Worm (Caenorhabditis elegans): ENCODE measurements around the gene B0547.2.

Gene B0547.2

ce11 chrIV:5682547-5683234, 36.9 kb downstream of the B0547.2 start, which contains the start of the genes C55C3.7 and C55C3.6:
C55C3.7 (minus strand) TSS chrIV:5682647.
C55C3.6 (plus strand) TSS chrIV:5683184.
- TF ChIP-seq ceh-39 (tag; optimal IDR thresholded peaks at IDR 0.05) (no peak), elt-3 (tag; optimal IDR thresholded peaks at IDR 0.05) (no peak)

ce11 chrIV:5685014-5685413, 39.2 kb downstream of the B0547.2 start, which contains the start of gene C55C3.3:
C55C3.3 (plus strand) TSS chrIV:5685287.
- TF ChIP-seq mab-5 (tag; optimal IDR thresholded peaks at IDR 0.05): no peak
- no peak for TF ChIP-seq M03D4.4 (tag; optimal IDR thresholded peaks at IDR 0.05)

DNA sequence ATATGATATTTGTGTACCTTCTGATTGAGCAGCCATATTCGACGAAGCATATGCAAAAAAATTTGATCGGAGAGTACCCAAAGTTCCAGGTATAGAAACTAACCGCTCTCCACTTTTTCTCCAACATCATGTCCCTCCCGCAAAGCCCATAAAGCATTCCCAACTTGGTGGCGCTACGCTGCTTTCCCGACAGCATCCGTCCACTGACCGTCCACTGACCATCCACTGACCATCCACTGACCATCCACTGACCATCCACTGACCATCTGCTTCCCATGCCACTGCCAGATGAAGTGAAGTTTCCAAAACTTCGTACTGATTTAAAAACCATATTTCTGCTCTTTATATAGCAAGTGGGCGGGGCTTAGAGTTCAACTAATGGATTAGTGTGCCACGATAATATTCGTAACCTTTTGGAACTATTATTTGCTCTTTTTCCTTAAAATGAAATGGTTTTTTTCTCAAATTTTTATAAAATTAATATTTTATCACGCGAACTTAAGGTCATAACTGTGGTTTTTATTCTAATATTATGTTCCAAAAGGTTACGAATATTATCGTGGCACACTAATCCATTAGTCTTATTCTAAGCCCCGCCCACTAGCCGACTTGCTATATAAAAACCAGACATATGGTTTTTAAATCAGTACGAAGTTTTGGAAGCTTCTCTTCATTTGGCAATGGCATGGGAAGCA, 44.7 kb downstream of the B0547.2 start, which contains the start of gene C55C3.8:
C55C3.8 (plus strand) TSS at position 645 of the 695 bp plus-strand sequence.
- TF ChIP-seq nhr-12 (tag; optimal IDR thresholded peaks at IDR 0.05): no peak
- TF ChIP-seq unc-120 (tag; optimal IDR thresholded peaks at IDR 0.05; ENCODE audit: poor library complexity, severe bottlenecking): no peak
- no peak for TF ChIP-seq flh-1 (GFP tag; optimal IDR thresholded peaks at IDR 0.05)
- no peak for TF ChIP-seq mep-1 (tag; optimal IDR thresholded peaks at IDR 0.05)
- TF ChIP-seq ceh-43 (GFP tag; optimal IDR thresholded peaks at IDR 0.05): no peak
- no peak for TF ChIP-seq mls-2 (tag; optimal IDR thresholded peaks at IDR 0.05)
- no peak for TF ChIP-seq hlh-1 (tag; optimal IDR thresholded peaks at IDR 0.05)
- TF ChIP-seq nhr-76 (tag; optimal IDR thresholded peaks at IDR 0.05): no peak
- no peak for TF ChIP-seq lsy-2 (tag; optimal IDR thresholded peaks at IDR 0.05)
- no peak for TF ChIP-seq bed-3 (GFP tag; optimal IDR thresholded peaks at IDR 0.05)
- no peak for TF ChIP-seq ceh-39 (tag; optimal IDR thresholded peaks at IDR 0.05)
- no peak for TF ChIP-seq unc-62 (GFP tag; optimal IDR thresholded peaks at IDR 0.05)
- no peak for TF ChIP-seq lin-13 (tag; optimal IDR thresholded peaks at IDR 0.05)
- TF ChIP-seq nhr-237 (tag; optimal IDR thresholded peaks at IDR 0.05): no peak
